Fruit fly (Drosophila melanogaster): Measurements from ENCODE around the gene Aladin.
A peak's percentile ranks its signal among the peaks of the same experiment; 100 is the strongest.

Gene Aladin

DNA sequence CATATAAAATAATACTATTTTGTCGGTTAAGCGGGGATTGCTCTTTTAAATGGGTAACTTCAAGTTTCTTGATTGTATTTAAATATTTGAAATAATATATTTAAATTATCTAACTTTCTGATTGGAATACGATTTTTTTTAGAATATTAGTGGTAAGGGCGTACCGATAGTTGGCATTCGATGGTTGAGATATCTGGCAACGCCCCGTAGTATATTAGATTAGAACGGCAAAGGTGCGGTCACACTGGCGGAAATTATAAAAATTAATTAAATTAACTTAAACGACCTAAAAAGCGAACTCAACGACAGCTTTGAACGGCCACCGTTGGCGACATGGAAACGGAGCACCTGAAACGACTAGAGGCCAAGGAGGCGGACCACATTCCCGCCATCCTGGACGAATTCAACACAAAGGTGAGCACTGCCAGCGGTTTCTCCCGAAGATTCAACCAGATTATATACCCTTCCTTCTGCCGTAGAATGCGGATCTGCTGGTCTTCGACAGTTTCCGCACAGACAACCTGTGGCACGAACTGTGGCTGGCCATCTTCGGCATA, 17.2 kb upstream of the Aladin start, which contains the start of gene ric8a (continued):
- TF ChIP-seq Dbx (GFP tag; IDR thresholded peaks at IDR 0.05) (no peak), Dad (GFP tag; optimal IDR thresholded peaks at IDR 0.05) (no peak), CG4360 (GFP tag; IDR thresholded peaks at IDR 0.05) (no peak), ken (GFP tag; IDR thresholded peaks at IDR 0.05) (no peak), CrebB (tag; optimal IDR thresholded peaks at IDR 0.05) (no peak), CG9817 (tag; optimal IDR thresholded peaks at IDR 0.05) (peak; percentile 13), CG30431 (GFP tag; optimal IDR thresholded peaks at IDR 0.05) (no peak), dan (GFP tag; IDR thresholded peaks at IDR 0.05) (no peak), tll (GFP tag; optimal IDR thresholded peaks at IDR 0.05) (no peak), Lhr (GFP tag; optimal IDR thresholded peaks at IDR 0.05) (no peak), sd (tag; optimal IDR thresholded peaks at IDR 0.05) (no peak), Ada2b (GFP tag; IDR thresholded peaks at IDR 0.05) (no peak), dmrt11E (tag; optimal IDR thresholded peaks at IDR 0.05) (no peak), Hr78 (GFP tag; optimal IDR thresholded peaks at IDR 0.05) (no peak), Dfd (GFP tag; optimal IDR thresholded peaks at IDR 0.05) (no peak), MESR4 (GFP tag; optimal IDR thresholded peaks at IDR 0.05) (peak; percentile 76), HLHmδ (GFP tag; optimal IDR thresholded peaks at IDR 0.05) (no peak), Gug (GFP tag; IDR thresholded peaks at IDR 0.05) (peak; percentile 12; the same call in 1 of the 4 replicates), nmo (GFP tag; optimal IDR thresholded peaks at IDR 0.05) (peak; percentile 40), sima (GFP tag; optimal IDR thresholded peaks at IDR 0.05) (no peak), salm (tag; optimal IDR thresholded peaks at IDR 0.05) (no peak), nerfin-2 (GFP tag; IDR thresholded peaks at IDR 0.05; ENCODE audit: partially characterized antibody) (peak; percentile 52; the same call in 1 of the 2 replicates), sqz (GFP tag; optimal IDR thresholded peaks at IDR 0.05) (peak; percentile 61), Hr3 (GFP tag; optimal IDR thresholded peaks at IDR 0.05) (no peak), CG12659 (GFP tag; optimal IDR thresholded peaks at IDR 0.05) (peak; percentile 30), nom (GFP tag; optimal IDR thresholded peaks at IDR 0.05) (no peak), Scr (GFP tag; IDR thresholded peaks at IDR 0.05; ENCODE audit: partially characterized antibody) (peak; percentile 81), CG3847 (GFP tag; IDR thresholded peaks at IDR 0.05) (peak; percentile 75), her (GFP tag; optimal IDR thresholded peaks at IDR 0.05) (no peak), Spps (tag; optimal IDR thresholded peaks at IDR 0.05) (no peak), CG7839 (tag; optimal IDR thresholded peaks at IDR 0.05) (no peak), NC2β (GFP tag; optimal IDR thresholded peaks at IDR 0.05) (no peak), ttk (GFP tag; IDR thresholded peaks at IDR 0.05) (no peak), disco-r (GFP tag; optimal IDR thresholded peaks at IDR 0.05) (no peak), Gsc (GFP tag; IDR thresholded peaks at IDR 0.05) (no peak), caup (GFP tag; optimal IDR thresholded peaks at IDR 0.05; ENCODE audit: severe bottlenecking) (no peak), dati (GFP tag; IDR thresholded peaks at IDR 0.05) (no peak), CG11085 (GFP tag; IDR thresholded peaks at IDR 0.05) (no peak), CG18619 (GFP tag; optimal IDR thresholded peaks at IDR 0.05) (no peak), CG3065 (GFP tag; optimal IDR thresholded peaks at IDR 0.05) (no peak), bcd (GFP tag; optimal IDR thresholded peaks at IDR 0.05) (no peak), CG2116 (GFP tag; optimal IDR thresholded peaks at IDR 0.05) (peak; percentile 21), CG11723 (GFP tag; optimal IDR thresholded peaks at IDR 0.05) (no peak), stwl (tag; optimal IDR thresholded peaks at IDR 0.05) (peak; percentile 52), exex (tag; optimal IDR thresholded peaks at IDR 0.05) (no peak), CG12071 (GFP tag; optimal IDR thresholded peaks at IDR 0.05) (no peak), gro (GFP tag; optimal IDR thresholded peaks at IDR 0.05) (no peak), slp2 (GFP tag; optimal IDR thresholded peaks at IDR 0.05) (no peak), CG6689 (GFP tag; IDR thresholded peaks at IDR 0.05) (no peak), org-1 (GFP tag; optimal IDR thresholded peaks at IDR 0.05) (no peak)
